Fruit fly (Drosophila melanogaster) whole organism, pupa: Measurements from ENCODE around the gene Spp.

ENCODE experiments used
- CG10348 ChIP-seq: fragments of 200-800 bp; sonication (Bioruptor generic); IDR thresholded peaks from 2 replicates; pipeline ENCODE4 v1.3.6; 2022; ENCODE audit warnings: missing biosample characterization, missing genetic modification characterization
- CG12605 ChIP-seq: fragments of 200-800 bp; sonication (Bioruptor generic); IDR thresholded peaks from 2 replicates; pipeline ENCODE4 v1.3.6; 2022; ENCODE audit warnings: missing biosample characterization, missing genetic modification characterization
- CG13204 ChIP-seq: fragments of 200-800 bp; sonication (Bioruptor generic); optimal IDR thresholded peaks from 2 replicates; lab custom pipeline; 2018; ENCODE audit warnings: missing biosample characterization, mild to moderate bottlenecking, missing genetic modification characterization, moderate library complexity
- CG14655 ChIP-seq: fragments of 200-800 bp; sonication (Bioruptor generic); optimal IDR thresholded peaks from 3 replicates; lab custom pipeline; 2017; ENCODE audit warnings: mild to moderate bottlenecking, missing biosample characterization, missing genetic modification reagents, missing genetic modification characterization
- CG15710 ChIP-seq: fragments of 200-800 bp; sonication (Bioruptor generic); optimal IDR thresholded peaks from 2 replicates; lab custom pipeline; 2018; ENCODE audit warnings: missing biosample characterization, mild to moderate bottlenecking, missing genetic modification characterization, moderate library complexity
- CG17806 ChIP-seq: fragments of 200-800 bp; sonication (Bioruptor generic); optimal IDR thresholded peaks from 2 replicates; lab custom pipeline; 2018; ENCODE audit warnings: missing biosample characterization, mild to moderate bottlenecking, missing genetic modification characterization, moderate library complexity
- CG32121 ChIP-seq: fragments of 200-800 bp; sonication (Bioruptor generic); IDR thresholded peaks from 2 replicates; pipeline ENCODE4 v1.3.6; 2022; ENCODE audit warnings: missing biosample characterization, missing genetic modification characterization
- CG34367 ChIP-seq: fragments of 200-800 bp; sonication (Bioruptor generic); optimal IDR thresholded peaks from 2 replicates; lab custom pipeline; 2018; ENCODE audit warnings: missing biosample characterization, mild to moderate bottlenecking, missing genetic modification characterization
- CG4496 ChIP-seq: fragments of 200-800 bp; sonication (Bioruptor generic); IDR thresholded peaks from 3 replicates; pipeline ENCODE4 v1.3.6; 2022; ENCODE audit warnings: missing biosample characterization, missing genetic modification characterization
- CG8159 ChIP-seq: fragments of 200-800 bp; sonication (Bioruptor generic); optimal IDR thresholded peaks from 3 replicates; lab custom pipeline; 2018; ENCODE audit warnings: missing biosample characterization, mild to moderate bottlenecking, missing genetic modification characterization, moderate library complexity
- CG8301 ChIP-seq: fragments of 200-800 bp; sonication (Bioruptor generic); optimal IDR thresholded peaks from 2 replicates; lab custom pipeline; 2018; ENCODE audit warnings: missing biosample characterization, mild to moderate bottlenecking, missing genetic modification characterization
- CG9948 ChIP-seq: fragments of 200-800 bp; sonication (Bioruptor generic); optimal IDR thresholded peaks from 2 replicates; lab custom pipeline; 2018; ENCODE audit warnings: missing biosample characterization, mild to moderate bottlenecking, missing genetic modification characterization, moderate library complexity
- D1 ChIP-seq: fragments of 200-800 bp; sonication (Bioruptor generic); optimal IDR thresholded peaks from 2 replicates; lab custom pipeline; 2018; ENCODE audit warnings: missing biosample characterization, mild to moderate bottlenecking, missing genetic modification characterization, moderate library complexity
- EcR ChIP-seq: fragments of 200-800 bp; sonication (Bioruptor generic); optimal IDR thresholded peaks from 3 replicates; lab custom pipeline; 2019; ENCODE audit warnings: missing biosample characterization, missing genetic modification characterization, mild to moderate bottlenecking, moderate library complexity, missing genetic modification reagents
- Ets98B ChIP-seq: fragments of 200-800 bp; sonication (Bioruptor generic); IDR thresholded peaks from 2 replicates; pipeline ENCODE4 v1.3.6; 2022; ENCODE audit warnings: missing biosample characterization, missing genetic modification characterization
- Pif1A ChIP-seq: fragments of 200-800 bp; sonication (Bioruptor generic); optimal IDR thresholded peaks from 3 replicates; lab custom pipeline; 2016; ENCODE audit warnings: missing biosample characterization, missing genetic modification characterization
- Pif1B ChIP-seq: fragments of 200-800 bp; sonication (Bioruptor generic); optimal IDR thresholded peaks from 3 replicates; lab custom pipeline; 2016; ENCODE audit warnings: missing biosample characterization, missing genetic modification characterization
- Snoo ChIP-seq: fragments of 200-800 bp; sonication (Bioruptor generic); optimal IDR thresholded peaks from 3 replicates; lab custom pipeline; 2017; ENCODE audit warnings: missing biosample characterization, mild to moderate bottlenecking, missing genetic modification characterization, inconsistent platforms
- fd96Ca ChIP-seq: fragments of 200-800 bp; sonication (Bioruptor generic); IDR thresholded peaks from 3 replicates; pipeline ENCODE4 v1.3.6; 2022; ENCODE audit warnings: missing biosample characterization, missing genetic modification characterization
- gl ChIP-seq: fragments of 200-800 bp; sonication (Bioruptor generic); optimal IDR thresholded peaks from 2 replicates; lab custom pipeline; 2018; ENCODE audit warnings: missing biosample characterization, mild to moderate bottlenecking, missing genetic modification characterization
- rn ChIP-seq: fragments of 200-800 bp; sonication (Bioruptor generic); IDR thresholded peaks from 2 replicates; pipeline ENCODE4 v1.3.6; 2022; ENCODE audit warnings: missing biosample characterization, missing genetic modification characterization

Spp gene

DNA sequence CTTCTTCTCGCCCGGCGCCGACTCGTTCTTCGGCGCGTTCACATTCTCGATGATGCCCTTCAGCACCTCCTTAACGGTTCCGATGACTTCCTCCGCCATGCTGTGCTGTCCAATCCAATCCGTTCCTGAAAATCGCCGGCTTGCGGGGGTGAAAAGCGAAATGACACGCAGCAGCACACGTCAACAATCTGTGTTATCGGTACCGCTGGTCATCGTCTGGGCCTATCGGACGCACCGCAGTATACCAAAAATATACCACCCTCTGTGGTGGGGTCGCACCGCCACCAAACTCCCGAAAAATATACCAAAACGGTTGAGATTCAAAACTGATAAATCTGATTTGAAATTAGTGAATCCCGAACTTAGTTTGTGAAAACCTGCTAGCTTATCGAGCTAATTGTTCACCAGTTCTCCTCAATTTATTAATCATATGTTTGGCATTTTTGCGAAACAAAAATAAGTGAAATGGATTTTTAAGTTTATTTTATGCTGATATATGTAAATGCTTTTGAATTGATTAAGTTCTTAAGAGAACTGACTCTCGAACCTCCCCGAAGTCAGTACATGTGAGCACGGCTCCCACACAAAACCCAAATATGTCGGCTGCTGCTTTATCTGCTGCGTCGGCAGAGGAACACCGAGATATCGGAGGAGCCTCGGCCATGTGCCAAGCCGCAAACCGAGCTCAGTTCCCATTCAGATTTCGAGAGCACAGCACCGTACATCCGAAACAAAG, at the start of gene Spp, which contains the start of gene nAChRbeta3:
Gene Spp, minus strand, starts transcription at position 210 of the 736 bp plus-strand sequence.
Gene nAChRbeta3, plus strand, starts transcription at position 686 of the 736 bp plus-strand sequence.
- TF ChIP-seq CG10348 (GFP tag; lab: Robert Waterston, UW) (no peak), Ets98B (peak; percentile 17; the same call in 1 of the 2 replicates), CG4496 (GFP tag; lab: Robert Waterston, UW) (0 out of 3 replicates have a peak, but pooled peaks have one; percentile 8)

DNA sequence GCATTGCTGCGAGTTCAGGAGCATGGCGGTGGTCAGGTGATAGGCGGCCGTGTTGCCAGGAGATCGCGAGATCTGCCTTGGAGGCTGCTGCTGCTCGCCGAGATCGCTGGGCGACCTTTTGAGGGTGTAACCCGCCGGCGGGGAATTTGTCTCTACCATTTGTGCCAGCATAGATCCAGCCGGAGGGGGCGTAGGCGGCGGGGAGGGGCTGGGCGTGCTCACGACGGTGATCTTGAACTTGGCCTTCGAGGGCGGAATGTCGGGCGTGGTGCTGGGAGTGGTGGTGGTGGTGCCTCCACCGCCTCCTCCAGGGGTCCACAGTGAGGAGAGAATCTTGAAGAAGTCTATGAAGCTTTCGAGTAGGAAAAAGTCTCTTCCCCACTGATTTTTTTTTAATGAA, 49.6 kb upstream of the Spp start:
- TF ChIP-seq gl (tag; lab: Kevin White, UChicago) (no peak), CG9948 (tag; lab: Kevin White, UChicago) (no peak), CG10348 (GFP tag; lab: Robert Waterston, UW) (no peak), rn (GFP tag; lab: Robert Waterston, UW) (0 out of 2 replicates have a peak, but pooled peaks have one; percentile 6)

DNA sequence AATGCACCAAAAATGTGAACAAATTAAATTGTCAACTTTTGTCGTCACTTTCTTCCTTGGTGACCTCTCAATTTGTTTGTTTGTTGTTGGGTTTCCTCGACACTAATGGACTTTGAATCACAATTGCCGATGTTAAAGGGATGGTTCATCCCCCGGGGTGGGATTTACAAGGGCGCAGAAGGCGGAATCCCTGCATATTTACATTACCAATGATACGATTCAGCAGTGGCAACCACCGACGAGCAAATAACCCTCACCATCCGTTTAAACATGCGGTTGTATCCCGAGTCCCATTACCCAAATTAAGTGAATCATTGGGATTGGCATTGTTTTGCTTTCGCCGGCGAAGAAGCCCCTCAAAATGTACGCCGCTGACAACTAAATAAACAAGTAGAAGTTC, 47.1 kb upstream of the Spp start:
- TF ChIP-seq CG4496 (GFP tag; lab: Robert Waterston, UW), result no peak
- no peak for TF ChIP-seq CG9948 (tag; lab: Kevin White, UChicago)
- TF ChIP-seq CG12605 (GFP tag; lab: Robert Waterston, UW), result no peak
- TF ChIP-seq rn (GFP tag; lab: Robert Waterston, UW), result no peak
- TF ChIP-seq Snoo (tag; lab: Kevin White, UChicago), result no peak
- no peak for TF ChIP-seq Pif1A
- no peak for TF ChIP-seq CG8301
- no peak for TF ChIP-seq Pif1B
- TF ChIP-seq CG32121, result no peak
- TF ChIP-seq CG13204 (GFP tag; lab: Kevin White, UChicago), result no peak
- TF ChIP-seq CG10348 (GFP tag; lab: Robert Waterston, UW), result no peak
- no peak for TF ChIP-seq CG8159 (tag; lab: Kevin White, UChicago)
- no peak for TF ChIP-seq fd96Ca (GFP tag; lab: Robert Waterston, UW)

dm6 chr2L:585268-585667, 40.8 kb upstream of the Spp start:
- TF ChIP-seq CG32121, result no peak
- TF ChIP-seq CG14655, result no peak

- no peak for TF ChIP-seq CG8301
- no peak for TF ChIP-seq CG32121
- TF ChIP-seq CG8159 (tag; lab: Kevin White, UChicago), result no peak
- TF ChIP-seq gl (tag; lab: Kevin White, UChicago), result no peak
- TF ChIP-seq Ets98B, result no peak
- no peak for TF ChIP-seq CG10348 (GFP tag; lab: Robert Waterston, UW)
- no peak for TF ChIP-seq EcR
- no peak for TF ChIP-seq rn (GFP tag; lab: Robert Waterston, UW)
- TF ChIP-seq Snoo (tag; lab: Kevin White, UChicago), result no peak
- TF ChIP-seq Pif1A, result no peak
- no peak for TF ChIP-seq fd96Ca (GFP tag; lab: Robert Waterston, UW)
- no peak for TF ChIP-seq CG15710
- TF ChIP-seq CG13204 (GFP tag; lab: Kevin White, UChicago), result no peak
- no peak for TF ChIP-seq Pif1B
- TF ChIP-seq CG17806 (tag; lab: Kevin White, UChicago), result no peak
- no peak for TF ChIP-seq CG4496 (GFP tag; lab: Robert Waterston, UW)
- TF ChIP-seq CG34367 (tag; lab: Kevin White, UChicago), result no peak
- no peak for TF ChIP-seq CG9948 (tag; lab: Kevin White, UChicago)
- TF ChIP-seq CG14655, result no peak
Observed at dm6 chr2L:577186-577585, 32.7 kb upstream of the Spp start, which contains the start of gene Pph13. Gene Pph13 (plus strand): TSS chr2L:577486.

DNA sequence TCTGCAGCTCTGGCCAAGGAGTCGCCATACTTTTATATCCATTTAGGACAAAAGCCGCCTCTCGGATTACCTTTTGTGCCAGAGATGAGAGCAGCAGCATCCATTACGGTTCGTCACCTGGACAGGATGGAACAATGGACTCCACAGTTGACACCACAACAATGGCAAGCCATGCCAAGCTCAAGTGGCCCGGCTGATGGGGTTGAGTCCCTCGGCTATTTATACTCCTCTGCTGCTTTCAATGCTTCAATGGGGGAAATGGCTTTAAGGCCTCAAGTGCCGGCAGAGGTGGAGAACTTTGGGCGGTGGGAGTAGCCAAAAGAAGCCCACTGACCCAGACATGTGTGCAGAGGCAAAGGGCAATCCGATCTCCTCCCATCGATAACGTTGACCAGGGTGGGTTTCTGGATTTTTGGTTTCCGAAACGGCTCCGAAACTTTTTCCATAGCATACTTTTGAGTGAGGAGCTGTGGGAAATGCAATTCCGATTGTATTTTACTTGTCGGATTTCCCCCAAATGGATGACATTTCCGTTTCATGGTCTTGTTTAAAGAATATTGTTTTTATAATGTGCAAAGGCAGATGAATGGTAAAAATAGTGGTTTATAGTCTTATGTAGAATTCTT, 32.2 kb upstream of the Spp start, which contains the start of gene Ptth:
Gene Ptth, minus strand, starts transcription at position 338 of the 626 bp plus-strand sequence.
- TF ChIP-seq CG4496 (GFP tag; lab: Robert Waterston, UW) (0 out of 3 replicates have a peak, but pooled peaks have one; percentile 16), CG32121 (no peak)

- TF ChIP-seq CG8301 (no peak), EcR (no peak), CG34367 (tag; lab: Kevin White, UChicago) (peak; percentile 39), CG17806 (tag; lab: Kevin White, UChicago) (peak; percentile 51), rn (GFP tag; lab: Robert Waterston, UW) (peak; percentile 37), Pif1B (no peak), Pif1A (no peak), CG15710 (peak; percentile 74), CG10348 (GFP tag; lab: Robert Waterston, UW) (no peak), CG32121 (peak; percentile 65), CG14655 (no peak), CG12605 (GFP tag; lab: Robert Waterston, UW) (peak; percentile 66), Ets98B (peak; percentile 54), CG13204 (GFP tag; lab: Kevin White, UChicago) (no peak), fd96Ca (GFP tag; lab: Robert Waterston, UW) (peak; percentile 72), CG8159 (tag; lab: Kevin White, UChicago) (peak; percentile 73), CG9948 (tag; lab: Kevin White, UChicago) (peak; percentile 57), gl (tag; lab: Kevin White, UChicago) (peak; percentile 8), CG4496 (GFP tag; lab: Robert Waterston, UW) (peak; percentile 76; the same call in 2 of the 3 replicates), D1 (tag; lab: Kevin White, UChicago) (no peak), Snoo (tag; lab: Kevin White, UChicago) (peak; percentile 79)
Observed at dm6 chr2L:574226-574625, 29.8 kb upstream of the Spp start, which contains the start of the genes Ipk2 and cold. Gene Ipk2 (minus strand): TSS chr2L:574264. Gene cold (plus strand): TSS chr2L:574291.
